Fruit fly (Drosophila melanogaster) whole organism, embryonic: ENCODE measurements around the gene yin.

Experiments used
- Blimp-1 ChIP-seq: fragments of 200-800 bp; sonication (Bioruptor generic); optimal IDR thresholded peaks from 3 replicates; lab custom pipeline; 2018; ENCODE audit warnings: missing biosample characterization, missing genetic modification characterization, mild to moderate bottlenecking, moderate library complexity, missing genetic modification reagents
- CG10274 ChIP-seq: fragments of 200-800 bp; sonication (Bioruptor generic); optimal IDR thresholded peaks from 3 replicates; lab custom pipeline; 2017; ENCODE audit warnings: missing biosample characterization, mild to moderate bottlenecking, missing genetic modification characterization
- CG10366 ChIP-seq: fragments of 200-800 bp; sonication (Bioruptor generic); IDR thresholded peaks from 2 replicates; pipeline ENCODE4 v1.3.6; 2022; ENCODE audit warnings: missing biosample characterization, missing genetic modification characterization
- CG12155 ChIP-seq: fragments of 200-800 bp; sonication (Bioruptor generic); optimal IDR thresholded peaks from 3 replicates; lab custom pipeline; 2016; ENCODE audit warnings: missing biosample characterization, missing genetic modification characterization
- CG12769 ChIP-seq: fragments of 200-800 bp; sonication (Bioruptor generic); optimal IDR thresholded peaks from 2 replicates; lab custom pipeline; 2019; ENCODE audit warnings: missing biosample characterization, mild to moderate bottlenecking, missing genetic modification characterization, moderate library complexity
- CG12942 ChIP-seq: fragments of 200-800 bp; sonication (Bioruptor generic); optimal IDR thresholded peaks from 3 replicates; lab custom pipeline; 2016; ENCODE audit warnings: missing biosample characterization, missing genetic modification characterization
- CG13287 ChIP-seq: fragments of 200-800 bp; sonication (Bioruptor generic); IDR thresholded peaks from 2 replicates; pipeline ENCODE4 v1.3.6; 2022; ENCODE audit warnings: missing biosample characterization, missing genetic modification characterization; ENCODE audit not compliant: partially characterized antibody
- CG13624 ChIP-seq: fragments of 200-800 bp; sonication (Bioruptor generic); optimal IDR thresholded peaks from 2 replicates; lab custom pipeline; 2016; ENCODE audit warnings: missing biosample characterization, missing genetic modification characterization
- CG1529 ChIP-seq: fragments of 200-800 bp; sonication (Bioruptor generic); optimal IDR thresholded peaks from 3 replicates; lab custom pipeline; 2018; ENCODE audit warnings: missing biosample characterization, missing genetic modification characterization
- CG15479 ChIP-seq: fragments of 200-800 bp; sonication (Bioruptor generic); optimal IDR thresholded peaks from 3 replicates; lab custom pipeline; 2019; ENCODE audit warnings: missing biosample characterization, mild to moderate bottlenecking, missing genetic modification characterization, moderate library complexity
- CG1603 ChIP-seq: fragments of 200-800 bp; sonication (Bioruptor generic); optimal IDR thresholded peaks from 2 replicates; lab custom pipeline; 2019; ENCODE audit warnings: missing biosample characterization, mild to moderate bottlenecking, missing genetic modification characterization, moderate library complexity
- CG17829 ChIP-seq: fragments of 200-800 bp; optimal IDR thresholded peaks from 2 replicates; lab custom pipeline; 2019; ENCODE audit warnings: missing biosample characterization, mild to moderate bottlenecking, missing genetic modification characterization, moderate library complexity
- CG2129 ChIP-seq: fragments of 200-800 bp; sonication (Bioruptor generic); IDR thresholded peaks from 2 replicates; pipeline ENCODE4 v1.3.6; 2022; ENCODE audit warnings: missing biosample characterization, missing genetic modification characterization; ENCODE audit not compliant: partially characterized antibody
- CG2712 ChIP-seq: fragments of 200-800 bp; optimal IDR thresholded peaks from 3 replicates; lab custom pipeline; 2019; ENCODE audit warnings: missing biosample characterization, mild to moderate bottlenecking, missing genetic modification characterization, moderate library complexity
- CG32772 ChIP-seq: fragments of 200-800 bp; sonication (Bioruptor generic); IDR thresholded peaks from 2 replicates; pipeline ENCODE4 v1.3.6; 2022; ENCODE audit warnings: missing biosample characterization, missing genetic modification characterization
- CG5180 ChIP-seq: fragments of 200-800 bp; sonication (Bioruptor generic); optimal IDR thresholded peaks from 3 replicates; lab custom pipeline; 2017; ENCODE audit warnings: missing biosample characterization, missing genetic modification characterization, mild to moderate bottlenecking, moderate library complexity, missing genetic modification reagents
- CG9727 ChIP-seq: fragments of 200-800 bp; sonication (Bioruptor generic); optimal IDR thresholded peaks from 3 replicates; lab custom pipeline; 2017; ENCODE audit warnings: missing biosample characterization, mild to moderate bottlenecking, missing genetic modification characterization
- CG9797 ChIP-seq: fragments of 200-800 bp; sonication (Bioruptor generic); optimal IDR thresholded peaks from 3 replicates; lab custom pipeline; 2018; ENCODE audit warnings: missing biosample characterization, mild to moderate bottlenecking, missing genetic modification characterization
- Deaf1 ChIP-seq: fragments of 200-800 bp; optimal IDR thresholded peaks from 3 replicates; lab custom pipeline; 2019; ENCODE audit warnings: missing biosample characterization, mild to moderate bottlenecking, missing genetic modification characterization, moderate library complexity
- HLH4C ChIP-seq: fragments of 200-800 bp; sonication (Bioruptor generic); IDR thresholded peaks from 3 replicates; pipeline ENCODE4 v1.3.6; 2022; ENCODE audit warnings: missing biosample characterization, missing genetic modification characterization; ENCODE audit not compliant: partially characterized antibody
- HLH54F ChIP-seq: fragments of 200-800 bp; sonication (Bioruptor generic); optimal IDR thresholded peaks from 3 replicates; lab custom pipeline; 2016; ENCODE audit warnings: missing biosample characterization, missing genetic modification characterization
- HmgZ ChIP-seq: fragments of 200-800 bp; sonication (Bioruptor generic); optimal IDR thresholded peaks from 2 replicates; lab custom pipeline; 2018; ENCODE audit warnings: missing biosample characterization, mild to moderate bottlenecking, missing genetic modification characterization
- Med ChIP-seq: fragments of 200-800 bp; sonication (Bioruptor generic); peaks from one replicate; lab custom pipeline; 2016; ENCODE audit warnings: missing biosample characterization, missing genetic modification characterization, mild to moderate bottlenecking, inconsistent platforms, moderate library complexity
- Sin3A ChIP-seq: fragments of >200 bp; optimal IDR thresholded peaks from 2 replicates; lab custom pipeline; 2018
- abd-A ChIP-seq: fragments of 200-800 bp; sonication (Bioruptor generic); optimal IDR thresholded peaks from 3 replicates; lab custom pipeline; 2019; ENCODE audit warnings: missing biosample characterization, mild to moderate bottlenecking, missing genetic modification characterization, moderate library complexity
- cg ChIP-seq: fragments of 200-800 bp; sonication (Bioruptor generic); optimal IDR thresholded peaks from 3 replicates; lab custom pipeline; 2019; ENCODE audit warnings: missing biosample characterization, mild to moderate bottlenecking, missing genetic modification characterization, moderate library complexity
- crol ChIP-seq: fragments of 200-800 bp; sonication (Bioruptor generic); IDR thresholded peaks from 2 replicates; pipeline ENCODE4 v1.3.6; 2022; ENCODE audit warnings: missing biosample characterization, missing genetic modification characterization
- crp ChIP-seq, 2 experiments: fragments of 200-800 bp; sonication (Bioruptor generic); optimal IDR thresholded peaks; 2 replicates in 1 of 2; 3 replicates in 1 of 2; lab custom pipeline; 2017; ENCODE audit warnings: missing biosample characterization in 2 of 2, missing genetic modification characterization in 2 of 2, mild to moderate bottlenecking in 1 of 2, moderate library complexity in 1 of 2
- en ChIP-seq: fragments of 200-800 bp; sonication (Bioruptor generic); optimal IDR thresholded peaks from 2 replicates; lab custom pipeline; 2016; ENCODE audit warnings: missing biosample characterization, missing genetic modification characterization
- grau ChIP-seq: fragments of 200-800 bp; optimal IDR thresholded peaks from 3 replicates; lab custom pipeline; 2019; ENCODE audit warnings: missing biosample characterization, mild to moderate bottlenecking, missing genetic modification characterization, moderate library complexity
- ham ChIP-seq: fragments of 200-800 bp; sonication (Bioruptor generic); IDR thresholded peaks from 2 replicates; pipeline ENCODE4 v1.3.6; 2022; ENCODE audit warnings: missing biosample characterization, missing genetic modification characterization
- lilli ChIP-seq: fragments of 200-800 bp; sonication (Bioruptor generic); optimal IDR thresholded peaks from 3 replicates; lab custom pipeline; 2016; ENCODE audit warnings: missing biosample characterization, missing genetic modification characterization
- lola ChIP-seq, 3 experiments: fragments of >200 bp in 2 of 3; fragments of 200-800 bp in 1 of 3; sonication (Bioruptor generic) in 1 of 3; optimal IDR thresholded peaks; 2 replicates each; lab custom pipeline; 2017 to 2019; ENCODE audit warnings: missing biosample characterization in 3 of 3, missing genetic modification characterization in 3 of 3, mild to moderate bottlenecking in 1 of 3, moderate library complexity in 1 of 3
- oc ChIP-seq: fragments of 200-800 bp; sonication (Bioruptor generic); optimal IDR thresholded peaks from 2 replicates; lab custom pipeline; 2018; ENCODE audit warnings: missing biosample characterization, mild to moderate bottlenecking, missing genetic modification characterization, moderate library complexity
- prd ChIP-seq, 3 experiments: fragments of >200 bp in 2 of 3; fragments of 200-800 bp in 1 of 3; sonication (Bioruptor generic) in 1 of 3; optimal IDR thresholded peaks in 2 of 3; IDR thresholded peaks in 1 of 3; 2 replicates in 2 of 3; 3 replicates in 1 of 3; pipeline versions ENCODE4 v1.3.6 to Lab custom; 2017 to 2022; ENCODE audit warnings: missing biosample characterization in 1 of 3, missing genetic modification characterization in 1 of 3
- psq ChIP-seq: fragments of 200-800 bp; sonication (Bioruptor generic); optimal IDR thresholded peaks from 2 replicates; lab custom pipeline; 2017; ENCODE audit warnings: missing biosample characterization, missing genetic modification characterization
- salm ChIP-seq: fragments of 200-800 bp; sonication (Bioruptor generic); optimal IDR thresholded peaks from 2 replicates; lab custom pipeline; 2018; ENCODE audit warnings: missing biosample characterization, mild to moderate bottlenecking, missing genetic modification characterization
- scrt ChIP-seq: fragments of 200-800 bp; sonication (Bioruptor generic); optimal IDR thresholded peaks from 2 replicates; lab custom pipeline; 2018; ENCODE audit warnings: missing biosample characterization, mild to moderate bottlenecking, missing genetic modification characterization, moderate library complexity
- sima ChIP-seq: fragments of 200-800 bp; sonication (Bioruptor generic); optimal IDR thresholded peaks from 2 replicates; lab custom pipeline; 2016; ENCODE audit warnings: missing biosample characterization, missing genetic modification characterization
- sqz ChIP-seq: fragments of 200-800 bp; sonication (Bioruptor generic); optimal IDR thresholded peaks from 3 replicates; lab custom pipeline; 2018; ENCODE audit warnings: missing biosample characterization, mild to moderate bottlenecking, missing genetic modification characterization
- sr ChIP-seq: fragments of 200-800 bp; sonication (Bioruptor generic); IDR thresholded peaks from 3 replicates; pipeline ENCODE4 v1.3.6; 2022; ENCODE audit warnings: missing biosample characterization, missing genetic modification characterization
- tin ChIP-seq: fragments of 200-800 bp; sonication (Bioruptor generic); optimal IDR thresholded peaks from 3 replicates; lab custom pipeline; 2016; ENCODE audit warnings: missing biosample characterization, missing genetic modification characterization
- z ChIP-seq: fragments of 200-800 bp; sonication (Bioruptor generic); IDR thresholded peaks from 3 replicates; pipeline ENCODE4 v1.3.6; 2022; ENCODE audit warnings: missing biosample characterization, missing genetic modification characterization
- zen2 ChIP-seq: fragments of 200-800 bp; sonication (Bioruptor generic); IDR thresholded peaks from 3 replicates; pipeline ENCODE4 v1.3.6; 2022; ENCODE audit warnings: missing biosample characterization, missing genetic modification characterization; ENCODE audit not compliant: partially characterized antibody

yin gene

DNA sequence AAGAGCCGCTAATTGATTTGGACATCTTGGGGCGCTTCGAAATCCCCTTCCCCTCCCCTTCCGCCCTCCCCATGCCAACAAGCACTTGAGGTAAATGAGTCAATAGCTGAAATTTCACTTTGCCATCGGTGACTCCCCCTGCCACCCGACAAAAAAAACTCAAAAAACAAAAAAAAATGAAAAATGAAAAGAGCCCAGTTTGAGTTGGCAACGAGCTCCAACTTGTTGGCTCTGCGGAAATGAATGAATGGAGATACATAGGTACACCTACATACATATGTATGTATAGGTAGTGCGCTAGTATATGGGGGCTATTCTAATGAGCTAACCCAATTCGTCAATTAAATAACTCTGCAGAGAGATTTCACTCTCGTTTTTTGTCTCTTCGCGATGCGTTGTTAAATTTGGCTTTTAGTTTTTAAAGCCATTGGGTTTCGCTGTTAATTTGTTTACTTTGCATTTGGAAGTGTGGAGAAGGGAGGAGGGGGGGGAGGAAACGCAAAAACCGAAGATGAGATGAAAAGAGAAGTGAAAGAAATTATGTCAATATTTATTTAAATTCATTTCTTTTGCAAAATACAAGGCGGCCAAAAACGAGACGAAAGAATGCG, 16.0 kb upstream of the yin start:
- TF ChIP-seq HmgZ = no peak
- TF ChIP-seq sr = no peak
- no peak for TF ChIP-seq ham (GFP tag; lab: Robert Waterston, UW)
- TF ChIP-seq z (GFP tag; lab: Robert Waterston, UW) = peak; percentile 74; the same call in 2 of the 3 replicates
- TF ChIP-seq tin = no peak
- no peak for TF ChIP-seq CG1529 (GFP tag; lab: Kevin White, UChicago)
- TF ChIP-seq CG12942 = no peak
- TF ChIP-seq CG5180 = peak; percentile 95
- TF ChIP-seq Med (GFP tag; lab: Kevin White, UChicago) = peak; percentile 51
- peak; percentile 3 for TF ChIP-seq cg (GFP tag; lab: Kevin White, UChicago)
- peak; percentile 50 for TF ChIP-seq sqz (GFP tag; lab: Kevin White, UChicago)
- 0 out of 2 replicates have a peak, but pooled peaks have one; percentile 14 for TF ChIP-seq crol (GFP tag; lab: Robert Waterston, UW)
- no peak for TF ChIP-seq HLH54F (GFP tag; lab: Kevin White, UChicago)
- no peak for TF ChIP-seq CG9727 (GFP tag; lab: Kevin White, UChicago)
- TF ChIP-seq Blimp-1 (GFP tag; lab: Kevin White, UChicago) = peak; percentile 84

dm6 chrX:3886751-3887150, 15.0 kb upstream of the yin start:
- peak; percentile 65 for TF ChIP-seq oc (tag; lab: Kevin White, UChicago)
- TF ChIP-seq CG13624 (GFP tag; lab: Kevin White, UChicago) = no peak
- TF ChIP-seq CG32772 (GFP tag; lab: Robert Waterston, UW) = no peak
- no peak for TF ChIP-seq scrt
- TF ChIP-seq CG2129 (GFP tag; lab: Robert Waterston, UW) = no peak
- peak; percentile 90 for TF ChIP-seq Blimp-1 (GFP tag; lab: Kevin White, UChicago)
- TF ChIP-seq CG12155 (GFP tag; lab: Kevin White, UChicago) = no peak
- TF ChIP-seq grau (tag; lab: Kevin White, UChicago) = no peak
- no peak for TF ChIP-seq abd-A (tag; lab: Kevin White, UChicago)
- TF ChIP-seq psq = no peak
- TF ChIP-seq, all 482 proteins: peak for 2

- TF ChIP-seq Med (GFP tag; lab: Kevin White, UChicago) (peak; percentile 28), CG2712 (tag; lab: Kevin White, UChicago) (no peak), CG12769 (tag; lab: Kevin White, UChicago) (peak; percentile 5), Deaf1 (tag; lab: Kevin White, UChicago) (peak; percentile 71), zen2 (0 out of 3 replicates have a peak, but pooled peaks have one; percentile 21), CG5180 (peak; percentile 97), CG10366 (GFP tag; lab: Robert Waterston, UW) (no peak), CG10274 (no peak), sima (GFP tag; lab: Kevin White, UChicago) (no peak), prd (optimal IDR thresholded peaks at IDR 0.05; lab: Kevin White, UChicago) (no peak), prd (GFP tag; IDR thresholded peaks at IDR 0.05; lab: Robert Waterston, UW) (0 out of 3 replicates have a peak, but pooled peaks have one; percentile 5)
Measured at dm6 chrX:3883904-3884303, 12.2 kb upstream of the yin start, which contains the start of gene CG15239. CG15239 (plus strand) TSS chrX:3884168.

DNA sequence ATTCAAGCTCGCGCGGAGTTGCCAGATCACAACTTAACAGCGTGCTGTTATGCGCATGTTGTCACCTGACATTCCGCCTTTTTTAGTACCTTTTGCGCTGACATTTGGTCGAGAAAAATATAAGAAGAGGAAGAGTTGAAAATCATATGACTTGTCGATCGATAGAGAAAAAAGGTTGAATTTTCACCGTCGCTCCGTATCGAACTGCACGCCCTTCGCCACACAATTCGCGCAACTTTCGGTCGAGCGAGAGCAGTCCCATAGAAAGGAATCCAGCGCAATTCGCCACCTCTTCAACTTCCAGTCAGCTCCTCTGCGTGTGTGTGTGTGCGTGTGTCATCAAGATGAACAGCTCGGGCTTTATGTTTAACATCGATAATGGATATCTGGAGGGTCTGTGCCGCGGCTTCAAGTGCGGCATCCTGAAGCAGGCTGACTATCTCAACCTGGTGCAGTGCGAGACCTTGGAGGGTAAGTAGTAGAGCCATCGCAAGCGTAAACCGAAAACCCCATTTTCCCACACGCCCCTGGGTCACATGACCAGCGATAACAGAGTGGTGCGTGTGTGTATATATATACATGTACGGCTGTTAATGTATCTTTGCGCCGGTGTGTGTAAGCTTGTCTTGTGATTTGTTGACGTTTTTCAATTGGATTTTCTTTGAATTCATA, 9.0 kb upstream of the yin start, which contains the start of gene VhaAC39-1:
Gene VhaAC39-1, plus strand, starts transcription at position 104 of the 672 bp plus-strand sequence.
- TF ChIP-seq crp (GFP tag; optimal IDR thresholded peaks at IDR 0.05; lab: Kevin White, UChicago) (peak in 1 of 2 experiments; percentile 71), CG17829 (tag; lab: Kevin White, UChicago) (peak; percentile 21), lilli (GFP tag; lab: Kevin White, UChicago) (no peak), lola (GFP tag; optimal IDR thresholded peaks at IDR 0.05; lab: Kevin White, UChicago) (no peak), Sin3A (lab: Kevin White, UChicago) (peak; percentile 7), CG1603 (tag; lab: Kevin White, UChicago) (peak; percentile 37), en (GFP tag; lab: Kevin White, UChicago) (no peak), HLH4C (GFP tag; lab: Robert Waterston, UW) (0 out of 3 replicates have a peak, but pooled peaks have one; percentile 11), salm (tag; lab: Kevin White, UChicago) (no peak), CG13287 (GFP tag; lab: Robert Waterston, UW) (peak; percentile 23; the same call in 1 of the 2 replicates), CG15479 (GFP tag; lab: Kevin White, UChicago) (peak; percentile 26), CG9797 (peak; percentile 31)
